Fruit fly (Drosophila melanogaster) whole organism, adult: ENCODE measurements around the gene CG43968.
A peak's percentile ranks its signal among the peaks of the same experiment; 100 is the strongest.
"Not testable (repeated sequence)": the region's sequence is repeated elsewhere in the genome, so short reads cannot be mapped to it uniquely, and the experiment has no call there.

Experiments
- CG11617 ChIP-seq: fragments of 200-800 bp; sonication (Bioruptor generic); optimal IDR thresholded peaks from 2 replicates; lab custom pipeline; 2017; ENCODE audit warnings: mild to moderate bottlenecking, missing biosample characterization, missing genetic modification reagents, missing genetic modification characterization
- CG12768 ChIP-seq: fragments of 200-800 bp; sonication (Bioruptor generic); optimal IDR thresholded peaks from 2 replicates; lab custom pipeline; 2017; ENCODE audit warnings: missing biosample characterization, missing genetic modification characterization, mild to moderate bottlenecking, moderate library complexity, missing genetic modification reagents
- CG14711 ChIP-seq: fragments of 200-800 bp; sonication (Bioruptor generic); optimal IDR thresholded peaks from 2 replicates; lab custom pipeline; 2018; ENCODE audit warnings: missing biosample characterization, mild to moderate bottlenecking, missing genetic modification characterization, moderate library complexity
- CG33017 ChIP-seq: fragments of 200-800 bp; sonication (Bioruptor generic); optimal IDR thresholded peaks from 2 replicates; lab custom pipeline; 2018; ENCODE audit warnings: missing biosample characterization, mild to moderate bottlenecking, missing genetic modification characterization, moderate library complexity
- CG5204 ChIP-seq: fragments of 200-800 bp; sonication (Bioruptor generic); optimal IDR thresholded peaks from 2 replicates; lab custom pipeline; 2016; ENCODE audit warnings: missing biosample characterization, missing genetic modification characterization
- CG7045 ChIP-seq: fragments of 200-800 bp; sonication (Bioruptor generic); optimal IDR thresholded peaks from 2 replicates; lab custom pipeline; 2017; ENCODE audit warnings: missing biosample characterization, mild to moderate bottlenecking, missing genetic modification characterization
- CG7101 ChIP-seq: fragments of 200-800 bp; sonication (Bioruptor generic); optimal IDR thresholded peaks from 2 replicates; lab custom pipeline; 2018; ENCODE audit warnings: missing biosample characterization, mild to moderate bottlenecking, missing genetic modification characterization, moderate library complexity
- Clk ChIP-seq: fragments of 200-800 bp; sonication (Bioruptor generic); optimal IDR thresholded peaks from 2 replicates; lab custom pipeline; 2017; ENCODE audit warnings: missing biosample characterization, missing genetic modification characterization
- Crg-1 ChIP-seq: fragments of 200-800 bp; sonication (Bioruptor generic); optimal IDR thresholded peaks from 2 replicates; lab custom pipeline; 2016; ENCODE audit warnings: missing biosample characterization, missing genetic modification characterization
- Hr96 ChIP-seq: fragments of 200-800 bp; sonication (Bioruptor generic); optimal IDR thresholded peaks from 2 replicates; lab custom pipeline; 2016; ENCODE audit warnings: missing biosample characterization, missing genetic modification characterization
- Mnt ChIP-seq: fragments of 200-800 bp; sonication (Bioruptor generic); optimal IDR thresholded peaks from 2 replicates; lab custom pipeline; 2016; ENCODE audit warnings: missing biosample characterization, mild to moderate bottlenecking, missing genetic modification characterization
- bab1 ChIP-seq: fragments of 200-800 bp; sonication (Bioruptor generic); optimal IDR thresholded peaks from 3 replicates; lab custom pipeline; 2019; ENCODE audit warnings: missing biosample characterization, mild to moderate bottlenecking, missing genetic modification characterization, moderate library complexity
- cic ChIP-seq: fragments of 200-800 bp; sonication (Bioruptor generic); optimal IDR thresholded peaks from 2 replicates; lab custom pipeline; 2017; ENCODE audit warnings: missing biosample characterization, mild to moderate bottlenecking, missing genetic modification characterization, moderate library complexity
- cnc ChIP-seq, 2 experiments: fragments of >200 bp; optimal IDR thresholded peaks; 2 replicates each; lab custom pipeline; 2017
- kay ChIP-seq: fragments of 200-800 bp; sonication (Bioruptor generic); peaks from one replicate; lab custom pipeline; 2016; ENCODE audit warnings: missing biosample characterization, missing genetic modification characterization, borderline replicate concordance
- ovo ChIP-seq: fragments of 200-800 bp; sonication (Bioruptor generic); optimal IDR thresholded peaks from 2 replicates; lab custom pipeline; 2016; ENCODE audit warnings: missing biosample characterization, missing genetic modification characterization
- pad ChIP-seq: fragments of 200-800 bp; sonication (Bioruptor generic); optimal IDR thresholded peaks from 3 replicates; lab custom pipeline; 2017; ENCODE audit warnings: missing biosample characterization, missing genetic modification characterization, mild to moderate bottlenecking, moderate library complexity, missing genetic modification reagents
- tj ChIP-seq: fragments of 200-800 bp; sonication (Bioruptor generic); optimal IDR thresholded peaks from 3 replicates; lab custom pipeline; 2017; ENCODE audit warnings: missing biosample characterization, mild to moderate bottlenecking, missing genetic modification characterization, moderate library complexity
- toe ChIP-seq: fragments of 200-800 bp; sonication (Bioruptor generic); optimal IDR thresholded peaks from 2 replicates; lab custom pipeline; 2016; ENCODE audit warnings: missing biosample characterization, missing genetic modification characterization

CG43968 gene

DNA sequence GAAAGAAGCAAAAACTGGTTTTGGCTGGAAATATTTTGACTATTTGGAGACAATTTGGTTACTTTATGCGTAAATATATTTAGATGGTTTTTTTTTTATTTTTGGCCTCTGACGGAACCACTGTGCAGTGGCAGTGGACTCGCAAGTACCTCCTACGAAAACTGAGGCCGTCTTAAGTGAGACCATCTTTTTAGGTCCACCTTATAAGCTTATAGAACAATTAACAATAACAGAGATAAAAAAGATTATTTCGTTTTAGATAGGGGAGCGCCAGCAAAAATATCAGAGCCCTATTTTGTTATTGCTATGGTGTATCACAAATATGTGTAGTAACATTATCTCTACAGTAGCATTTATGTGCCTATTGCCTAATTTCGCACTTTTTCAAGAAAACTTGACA, at the start of gene CG43968:
Gene CG43968, plus strand, starts transcription at position 301 of the 400 bp plus-strand sequence.
- TF ChIP-seq kay (GFP tag; lab: Kevin White, UChicago) = peak; percentile 15
- TF ChIP-seq cnc (optimal IDR thresholded peaks at IDR 0.05; lab: Kevin White, UChicago) = no peak

DNA sequence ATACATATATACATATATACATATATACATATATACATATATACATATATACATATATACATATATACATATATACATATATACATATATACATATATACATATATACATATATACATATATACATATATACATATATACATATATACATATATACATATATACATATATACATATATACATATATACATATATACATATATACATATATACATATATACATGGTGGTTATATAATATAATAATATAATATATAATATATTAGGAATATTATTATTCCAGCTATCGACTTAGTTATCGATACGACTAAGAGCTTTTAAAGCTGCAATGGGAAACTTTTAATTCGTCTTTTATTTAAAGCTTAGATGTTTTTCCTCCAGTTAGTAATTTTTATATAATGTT, 46.4 kb upstream of the CG43968 start, which contains the start of gene CG17698:
Gene CG17698, plus strand, starts transcription at position 301 of the 400 bp plus-strand sequence.
- not testable (repeated sequence) for TF ChIP-seq CG33017 (tag; lab: Kevin White, UChicago); Hr96 (GFP tag; lab: Kevin White, UChicago); Mnt (GFP tag; lab: Kevin White, UChicago)

DNA sequence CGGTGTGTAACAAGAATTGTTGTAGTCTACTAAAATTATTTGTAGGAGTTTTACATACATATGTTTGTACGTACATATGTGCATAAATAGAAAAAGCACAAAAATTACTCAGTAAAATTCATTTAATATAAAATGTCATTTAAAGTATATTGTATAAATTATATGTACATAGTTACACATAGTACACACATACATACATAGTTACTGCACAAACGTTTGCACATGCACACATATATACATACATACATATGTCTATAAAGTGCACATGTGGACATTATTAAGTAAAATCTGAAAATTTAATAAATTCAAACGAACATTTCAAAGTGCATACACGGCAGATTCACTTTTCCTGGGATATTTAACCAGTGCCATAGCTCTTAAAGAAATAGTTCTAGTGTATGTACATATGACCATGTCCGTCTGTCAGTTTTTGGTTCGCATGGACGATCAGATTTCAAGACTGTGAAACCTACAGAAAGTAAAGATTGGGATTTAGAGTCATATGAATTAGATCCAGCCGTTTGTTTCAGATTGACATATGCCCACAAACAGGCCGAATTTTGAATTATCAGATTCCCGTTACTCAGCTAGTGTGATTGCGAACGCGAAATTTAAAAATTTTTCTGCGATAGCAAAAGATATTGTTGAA, 45.7 kb upstream of the CG43968 start:
- TF ChIP-seq CG11617 (GFP tag; lab: Kevin White, UChicago) = no peak
- TF ChIP-seq CG7101 = no peak
- TF ChIP-seq cic (GFP tag; lab: Kevin White, UChicago) = no peak
- TF ChIP-seq CG14711 = no peak
- no peak for TF ChIP-seq CG5204 (GFP tag; lab: Kevin White, UChicago)
- TF ChIP-seq toe (GFP tag; lab: Kevin White, UChicago) = no peak
- TF ChIP-seq tj (GFP tag; lab: Kevin White, UChicago) = no peak
- no peak for TF ChIP-seq Clk (GFP tag; lab: Kevin White, UChicago)
- TF ChIP-seq CG33017 (tag; lab: Kevin White, UChicago) = no peak
- TF ChIP-seq Mnt (GFP tag; lab: Kevin White, UChicago) = no peak
- no peak for TF ChIP-seq ovo (GFP tag; lab: Kevin White, UChicago)
- TF ChIP-seq CG7045 = no peak
- no peak for TF ChIP-seq Hr96 (GFP tag; lab: Kevin White, UChicago)
- no peak for TF ChIP-seq CG12768 (GFP tag; lab: Kevin White, UChicago)
- no peak for TF ChIP-seq Crg-1
- no peak for TF ChIP-seq bab1 (GFP tag; lab: Kevin White, UChicago)
- no peak for TF ChIP-seq cnc (optimal IDR thresholded peaks at IDR 0.05; lab: Kevin White, UChicago)
- no peak for TF ChIP-seq pad (GFP tag; lab: Kevin White, UChicago)
